Worm (Caenorhabditis elegans) whole organism, young adult: Measurements from ENCODE around the gene str-176.

ENCODE experiments used
- D2030.7 ChIP-seq: fragments of 200-800 bp; sonication (Bioruptor generic); IDR thresholded peaks from 2 replicates; pipeline ENCODE4 v1.3.6; 2022; ENCODE audit warnings: missing genetic modification reagents, missing genetic modification characterization, missing compliant biosample characterization
- F10E7.11 ChIP-seq: sonication (generic microtip); optimal IDR thresholded peaks from 2 replicates; lab custom pipeline; 2017; ENCODE audit warnings: mild to moderate bottlenecking, missing genetic modification characterization, moderate library complexity, missing compliant biosample characterization
- F22D6.2 ChIP-seq: sonication (generic microtip); optimal IDR thresholded peaks from 2 replicates; lab custom pipeline; 2016; ENCODE audit warnings: mild to moderate bottlenecking, missing genetic modification characterization, missing compliant biosample characterization
- F23B12.7 ChIP-seq: sonication (generic microtip); optimal IDR thresholded peaks from 2 replicates; lab custom pipeline; 2017; ENCODE audit warnings: missing genetic modification characterization, mild to moderate bottlenecking, missing compliant biosample characterization, antibody characterized with exemption, moderate library complexity; ENCODE audit not compliant: insufficient read depth
- F33H1.4 ChIP-seq: fragments of 200-800 bp; sonication (Bioruptor generic); IDR thresholded peaks from 2 replicates; pipeline ENCODE4 v1.3.6; 2022; ENCODE audit warnings: missing genetic modification reagents, missing genetic modification characterization, missing compliant biosample characterization
- F37B4.10 ChIP-seq: fragments of 200-800 bp; sonication (Bioruptor generic); IDR thresholded peaks from 2 replicates; pipeline ENCODE4 v1.3.6; 2022; ENCODE audit warnings: missing genetic modification characterization, missing compliant biosample characterization
- F57A8.1 ChIP-seq: fragments of 200-800 bp; sonication (Bioruptor generic); optimal IDR thresholded peaks from 2 replicates; lab custom pipeline; 2018; ENCODE audit warnings: mild to moderate bottlenecking, missing genetic modification characterization, moderate library complexity, missing compliant biosample characterization
- Y53G8AR.9 ChIP-seq: fragments of 200-800 bp; sonication (Bioruptor generic); conservative IDR thresholded peaks from 2 replicates; pipeline ENCODE4 v1.3.6; 2022; ENCODE audit warnings: missing genetic modification reagents, missing genetic modification characterization, missing compliant biosample characterization
- Y79H2A.3 ChIP-seq: fragments of 200-800 bp; sonication (Bioruptor generic); conservative IDR thresholded peaks from 2 replicates; pipeline ENCODE4 v1.3.6; 2022; ENCODE audit warnings: missing genetic modification reagents, missing genetic modification characterization, missing compliant biosample characterization
- Y95B8A.8 ChIP-seq: fragments of 200-800 bp; sonication (Bioruptor generic); IDR thresholded peaks from 2 replicates; pipeline ENCODE4 v1.3.6; 2022; ENCODE audit warnings: missing genetic modification reagents, missing genetic modification characterization, missing compliant biosample characterization
- aptf-2 ChIP-seq: fragments of 200-800 bp; sonication (Bioruptor generic); conservative IDR thresholded peaks from 2 replicates; pipeline ENCODE4 v1.3.6; 2022; ENCODE audit warnings: missing genetic modification reagents, missing genetic modification characterization, missing compliant biosample characterization
- athp-1 ChIP-seq: sonication (generic microtip); optimal IDR thresholded peaks from 2 replicates; lab custom pipeline; 2017; ENCODE audit warnings: mild to moderate bottlenecking, missing genetic modification characterization, missing compliant biosample characterization
- attf-3 ChIP-seq: fragments of 200-800 bp; sonication (Bioruptor generic); conservative IDR thresholded peaks from 2 replicates; pipeline ENCODE4 v1.3.6; 2022; ENCODE audit warnings: missing genetic modification reagents, missing genetic modification characterization, missing compliant biosample characterization
- bed-1 ChIP-seq: fragments of 200-800 bp; sonication (Bioruptor generic); IDR thresholded peaks from 2 replicates; pipeline ENCODE4 v1.3.6; 2022; ENCODE audit warnings: missing genetic modification reagents, missing genetic modification characterization, missing compliant biosample characterization
- bed-2 ChIP-seq: fragments of 200-800 bp; sonication (Bioruptor generic); IDR thresholded peaks from 2 replicates; pipeline ENCODE4 v1.3.6; 2022; ENCODE audit warnings: missing genetic modification reagents, missing genetic modification characterization, missing compliant biosample characterization
- ccch-3 ChIP-seq: fragments of 200-800 bp; sonication (Bioruptor generic); optimal IDR thresholded peaks from 2 replicates; lab custom pipeline; 2018; ENCODE audit warnings: mild to moderate bottlenecking, missing genetic modification characterization, missing compliant biosample characterization
- cebp-1 ChIP-seq, 2 experiments: fragments of 200-800 bp in 1 of 2; sonication (Bioruptor generic) in 1 of 2; sonication (generic microtip) in 1 of 2; IDR thresholded peaks in 1 of 2; optimal IDR thresholded peaks in 1 of 2; 2 replicates each; pipeline versions ENCODE4 v1.3.6 to Lab custom; 2017 to 2022; ENCODE audit warnings: missing compliant biosample characterization in 2 of 2, missing genetic modification characterization in 2 of 2, mild to moderate bottlenecking in 1 of 2, missing genetic modification reagents in 1 of 2, moderate library complexity in 1 of 2
- cebp-2 ChIP-seq: fragments of 200-800 bp; sonication (Bioruptor generic); IDR thresholded peaks from 2 replicates; pipeline ENCODE4 v1.3.6; 2022; ENCODE audit warnings: missing genetic modification characterization, missing compliant biosample characterization
- ceh-100 ChIP-seq: fragments of 200-800 bp; sonication (Bioruptor generic); IDR thresholded peaks from 2 replicates; pipeline ENCODE4 v1.3.6; 2022; ENCODE audit warnings: missing genetic modification reagents, missing genetic modification characterization, missing compliant biosample characterization
- ceh-27 ChIP-seq: fragments of 200-800 bp; sonication (Bioruptor generic); optimal IDR thresholded peaks from 2 replicates; lab custom pipeline; 2018; ENCODE audit warnings: mild to moderate bottlenecking, missing genetic modification characterization, moderate library complexity, missing compliant biosample characterization
- ceh-79 ChIP-seq: sonication (generic microtip); optimal IDR thresholded peaks from 2 replicates; lab custom pipeline; 2017; ENCODE audit warnings: mild to moderate bottlenecking, missing genetic modification characterization, missing compliant biosample characterization
- die-1 ChIP-seq: sonication (generic microtip); optimal IDR thresholded peaks from 2 replicates; lab custom pipeline; 2016; ENCODE audit warnings: missing genotype, mild to moderate bottlenecking, missing genetic modification characterization, missing compliant biosample characterization
- dox-1 ChIP-seq: fragments of 200-800 bp; sonication (Bioruptor generic); IDR thresholded peaks from 2 replicates; pipeline ENCODE4 v1.3.6; 2022; ENCODE audit warnings: missing genetic modification reagents, missing genetic modification characterization, missing compliant biosample characterization
- dpl-1 ChIP-seq: fragments of 150-350 bp; optimal IDR thresholded peaks from 2 replicates; lab custom pipeline; 2014; ENCODE audit warnings: missing biosample characterization, missing genetic modification reagents, missing genetic modification characterization
- efl-1 ChIP-seq: fragments of 150-350 bp; optimal IDR thresholded peaks from 2 replicates; lab custom pipeline; 2014; ENCODE audit warnings: missing biosample characterization, missing genetic modification reagents, missing genetic modification characterization
- fkh-3 ChIP-seq: sonication (generic microtip); optimal IDR thresholded peaks from 2 replicates; lab custom pipeline; 2016; ENCODE audit warnings: mild to moderate bottlenecking, missing genetic modification characterization, missing compliant biosample characterization
- hmg-1.2 ChIP-seq: fragments of 200-800 bp; sonication (Bioruptor generic); IDR thresholded peaks from 2 replicates; pipeline ENCODE4 v1.3.6; 2022; ENCODE audit warnings: missing genetic modification reagents, missing genetic modification characterization, missing compliant biosample characterization
- lin-26 ChIP-seq: fragments of 200-800 bp; sonication (Bioruptor generic); IDR thresholded peaks from 2 replicates; pipeline ENCODE4 v1.3.6; 2022; ENCODE audit warnings: missing genetic modification reagents, missing genetic modification characterization, missing compliant biosample characterization
- lin-35 ChIP-seq, 3 experiments: fragments of 150-350 bp in 2 of 3; sonication (generic microtip) in 1 of 3; optimal IDR thresholded peaks; 2 replicates each; lab custom pipeline; 2014 to 2018; ENCODE audit warnings: missing biosample characterization in 3 of 3, missing genetic modification characterization in 3 of 3, missing genetic modification reagents in 3 of 3
- lin-54 ChIP-seq: fragments of 200-800 bp; sonication (Bioruptor generic); optimal IDR thresholded peaks from 2 replicates; lab custom pipeline; 2018; ENCODE audit warnings: mild to moderate bottlenecking, missing genetic modification characterization, missing compliant biosample characterization
- lsl-1 ChIP-seq: fragments of 200-800 bp; sonication (Bioruptor generic); optimal IDR thresholded peaks from 2 replicates; lab custom pipeline; 2018; ENCODE audit warnings: mild to moderate bottlenecking, missing genetic modification characterization, moderate library complexity, missing compliant biosample characterization
- madf-6 ChIP-seq: fragments of 200-800 bp; sonication (Bioruptor generic); IDR thresholded peaks from 2 replicates; pipeline ENCODE4 v1.3.6; 2022; ENCODE audit warnings: missing genetic modification reagents, missing genetic modification characterization, missing compliant biosample characterization
- madf-8 ChIP-seq: fragments of 200-800 bp; sonication (Bioruptor generic); conservative IDR thresholded peaks from 2 replicates; pipeline ENCODE4 v1.3.6; 2022; ENCODE audit warnings: missing genetic modification reagents, missing genetic modification characterization, missing compliant biosample characterization
- nfya-2 ChIP-seq: fragments of 200-800 bp; sonication (Bioruptor generic); IDR thresholded peaks from 2 replicates; pipeline ENCODE4 v1.3.6; 2022; ENCODE audit warnings: missing genetic modification reagents, missing genetic modification characterization, missing compliant biosample characterization
- nhr-27 ChIP-seq: fragments of 200-800 bp; sonication (Bioruptor generic); optimal IDR thresholded peaks from 2 replicates; lab custom pipeline; 2018; ENCODE audit warnings: mild to moderate bottlenecking, missing genetic modification characterization, moderate library complexity, missing compliant biosample characterization
- sea-2 ChIP-seq: fragments of 200-800 bp; sonication (Bioruptor generic); IDR thresholded peaks from 2 replicates; pipeline ENCODE4 v1.3.6; 2022; ENCODE audit warnings: missing genetic modification characterization, missing compliant biosample characterization
- snpc-1.3 ChIP-seq: sonication (generic microtip); optimal IDR thresholded peaks from 2 replicates; lab custom pipeline; 2017; ENCODE audit warnings: missing genetic modification characterization, mild to moderate bottlenecking, missing compliant biosample characterization, antibody characterized with exemption, moderate library complexity, missing genotype, missing genetic modification reagents; ENCODE audit not compliant: insufficient read depth
- snpc-3.4 ChIP-seq: sonication (generic microtip); optimal IDR thresholded peaks from 2 replicates; lab custom pipeline; 2017; ENCODE audit warnings: missing genetic modification characterization, mild to moderate bottlenecking, missing compliant biosample characterization, antibody characterized with exemption, moderate library complexity, missing genotype, missing genetic modification reagents
- snpc-4 ChIP-seq, 5 experiments: fragments of 150-350 bp in 1 of 5; sonication (generic microtip) in 4 of 5; optimal IDR thresholded peaks; 2 replicates each; lab custom pipeline; 2014 to 2018; ENCODE audit warnings: missing genetic modification characterization in 5 of 5, missing biosample characterization in 3 of 5, antibody characterized with exemption in 2 of 5, mild to moderate bottlenecking in 2 of 5, missing compliant biosample characterization in 2 of 5, missing genotype in 2 of 5, moderate library complexity in 2 of 5, missing genetic modification reagents in 1 of 5
- tbp1 ChIP-seq: fragments of 200-800 bp; sonication (Bioruptor generic); optimal IDR thresholded peaks from 2 replicates; lab custom pipeline; 2018; ENCODE audit warnings: mild to moderate bottlenecking, missing genetic modification characterization, missing compliant biosample characterization
- unc-130 ChIP-seq: sonication (generic microtip); optimal IDR thresholded peaks from 2 replicates; lab custom pipeline; 2016; ENCODE audit warnings: missing genetic modification reagents, missing genetic modification characterization, missing compliant biosample characterization
- xnd-1 ChIP-seq: sonication (generic microtip); optimal IDR thresholded peaks from 2 replicates; lab custom pipeline; 2016; ENCODE audit warnings: missing genotype, missing genetic modification reagents, missing genetic modification characterization, missing compliant biosample characterization
- ztf-22 ChIP-seq: fragments of 200-800 bp; sonication (Bioruptor generic); optimal IDR thresholded peaks from 2 replicates; lab custom pipeline; 2018; ENCODE audit warnings: mild to moderate bottlenecking, missing genetic modification characterization, moderate library complexity, missing compliant biosample characterization

str-176 gene

DNA sequence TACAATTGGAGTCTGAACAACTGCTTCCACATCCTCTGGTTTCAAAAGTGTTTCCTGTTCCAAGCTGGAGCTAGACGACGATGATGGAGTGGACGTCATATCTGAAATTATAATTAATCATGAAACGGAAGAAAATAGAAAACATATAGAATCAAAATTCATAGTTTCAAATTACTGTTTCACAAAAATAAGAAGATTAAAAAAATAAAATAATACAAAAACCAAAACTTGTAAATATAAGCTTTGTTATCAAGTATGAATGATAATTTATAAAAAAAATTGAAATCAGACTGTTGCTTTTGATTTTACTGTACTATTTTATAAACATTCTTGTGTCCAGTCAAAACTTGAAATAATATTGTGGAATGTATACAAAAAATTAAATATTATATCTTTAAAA, at the start of gene str-176:
Gene str-176, minus strand, starts transcription at position 101 of the 400 bp plus-strand sequence.
- TF ChIP-seq nhr-27 (tag; lab: Kevin White, UChicago) (no peak), die-1 (no peak), aptf-2 (GFP tag; lab: Robert Waterston, UW) (no peak)
- TF ChIP-seq, all 124 proteins: peak for 0

DNA sequence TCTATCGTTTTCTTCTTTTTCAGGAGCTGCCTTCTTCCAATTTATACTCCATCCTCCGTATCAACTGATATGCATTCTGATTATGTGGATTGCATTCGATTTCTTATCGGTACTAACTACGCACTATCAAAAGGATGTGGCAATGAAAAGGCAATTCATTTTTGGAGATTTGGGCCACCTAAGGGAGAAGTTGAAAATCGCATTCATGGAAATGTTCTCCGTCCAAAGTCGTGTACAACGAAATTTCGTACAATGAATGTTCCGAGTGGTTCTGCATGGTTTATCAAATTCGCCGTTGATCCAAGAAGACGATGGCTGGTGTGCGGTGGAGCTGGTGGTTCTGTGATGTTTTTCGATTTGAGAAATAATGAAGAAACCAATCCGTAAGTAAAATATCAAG, 49.1 kb upstream of the str-176 start, which contains the start of gene C09G4.4:
Gene C09G4.4, plus strand, starts transcription at position 301 of the 400 bp plus-strand sequence.
- TF ChIP-seq athp-1 (peak; percentile 9), F33H1.4 (0 out of 2 replicates have a peak, but pooled peaks have one; percentile 5), lin-26 (0 out of 2 replicates have a peak, but pooled peaks have one; percentile 56), ccch-3 (GFP tag; lab: Kevin White, UChicago) (no peak), cebp-1 (GFP tag; IDR thresholded peaks at IDR 0.05; lab: Robert Waterston, UW) (no peak), cebp-1 (tag; optimal IDR thresholded peaks at IDR 0.05; lab: Kevin White, UChicago) (no peak)

DNA sequence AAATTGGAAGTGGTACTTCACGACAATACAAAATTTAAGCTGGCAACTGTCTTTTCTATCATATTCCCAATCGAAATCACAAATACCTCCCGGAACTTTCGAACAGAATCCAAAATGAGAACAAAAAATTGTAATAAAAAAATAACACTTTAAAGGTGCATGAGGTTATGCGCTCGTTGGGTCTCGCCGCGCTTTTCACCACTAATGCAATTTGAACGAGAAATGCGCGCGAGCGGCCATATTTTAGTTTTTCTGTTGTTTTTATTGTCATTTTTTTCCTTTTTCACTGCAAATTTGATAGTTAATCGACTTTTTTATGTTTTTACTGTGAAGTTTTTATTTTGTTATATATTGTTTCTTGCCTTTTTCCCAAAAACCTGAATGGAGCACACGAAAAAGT, 47.4 kb upstream of the str-176 start, which contains the start of gene mes-6:
Gene mes-6, plus strand, starts transcription at position 229 of the 400 bp plus-strand sequence.
- TF ChIP-seq F23B12.7 (tag; lab: Kevin White, UChicago) (peak; percentile 72), D2030.7 (GFP tag; lab: Robert Waterston, UW) (peak; percentile 70), fkh-3 (tag; lab: Kevin White, UChicago) (no peak), xnd-1 (peak; percentile 59), ztf-22 (no peak), cebp-2 (GFP tag; lab: Robert Waterston, UW) (no peak), F33H1.4 (peak; percentile 92), lin-54 (peak; percentile 75), lin-26 (no peak), bed-2 (GFP tag; lab: Robert Waterston, UW) (no peak), ceh-79 (tag; lab: Kevin White, UChicago) (no peak), snpc-1.3 (tag; lab: Kevin White, UChicago) (peak; percentile 55), sea-2 (no peak), F37B4.10 (GFP tag; lab: Robert Waterston, UW) (no peak), Y53G8AR.9 (GFP tag; lab: Robert Waterston, UW) (no peak), madf-8 (GFP tag; lab: Robert Waterston, UW) (peak; percentile 73), ceh-100 (no peak), Y95B8A.8 (peak; percentile 28; the same call in 1 of the 2 replicates), Y79H2A.3 (GFP tag; lab: Robert Waterston, UW) (no peak), ceh-27 (no peak), attf-3 (GFP tag; lab: Robert Waterston, UW) (no peak), F57A8.1 (GFP tag; lab: Kevin White, UChicago) (no peak), nfya-2 (GFP tag; lab: Robert Waterston, UW) (no peak), madf-6 (GFP tag; lab: Robert Waterston, UW) (peak; percentile 89), F22D6.2 (no peak), snpc-4 (GFP tag; optimal IDR thresholded peaks at IDR 0.05; lab: Kevin White, UChicago) (no peak), snpc-4 (tag; optimal IDR thresholded peaks at IDR 0.05; lab: Kevin White, UChicago) (peak in 1 of 4 experiments; percentile 71), hmg-1.2 (GFP tag; lab: Robert Waterston, UW) (peak; percentile 39; the same call in 1 of the 2 replicates), F10E7.11 (no peak), dpl-1 (GFP tag; lab: Kevin White, UChicago) (peak; percentile 85), bed-1 (GFP tag; lab: Robert Waterston, UW) (no peak), dox-1 (GFP tag; lab: Robert Waterston, UW) (peak; percentile 51), lsl-1 (peak; percentile 72), lin-35 (GFP tag; optimal IDR thresholded peaks at IDR 0.05; lab: Kevin White, UChicago) (peak in 2 of 3 experiments; percentile 44 to 75), snpc-3.4 (peak; percentile 81), efl-1 (GFP tag; lab: Kevin White, UChicago) (peak; percentile 92), tbp1 (GFP tag; lab: Kevin White, UChicago) (peak; percentile 20), unc-130 (GFP tag; lab: Kevin White, UChicago) (peak; percentile 38)
